Fruit fly (Drosophila melanogaster) whole organism, adult: ENCODE measurements around the gene CG32440.

Experiments used
- CG11617 ChIP-seq: fragments of 200-800 bp; sonication (Bioruptor generic); optimal IDR thresholded peaks from 2 replicates; lab custom pipeline; 2017; ENCODE audit warnings: mild to moderate bottlenecking, missing biosample characterization, missing genetic modification reagents, missing genetic modification characterization
- CG12768 ChIP-seq: fragments of 200-800 bp; sonication (Bioruptor generic); optimal IDR thresholded peaks from 2 replicates; lab custom pipeline; 2017; ENCODE audit warnings: missing biosample characterization, missing genetic modification characterization, mild to moderate bottlenecking, moderate library complexity, missing genetic modification reagents
- CG1620 ChIP-seq: fragments of 200-800 bp; sonication (Bioruptor generic); optimal IDR thresholded peaks from 2 replicates; lab custom pipeline; 2016; ENCODE audit warnings: missing biosample characterization, missing genetic modification characterization
- CG33017 ChIP-seq: fragments of 200-800 bp; sonication (Bioruptor generic); optimal IDR thresholded peaks from 2 replicates; lab custom pipeline; 2018; ENCODE audit warnings: missing biosample characterization, mild to moderate bottlenecking, missing genetic modification characterization, moderate library complexity
- CG5204 ChIP-seq: fragments of 200-800 bp; sonication (Bioruptor generic); optimal IDR thresholded peaks from 2 replicates; lab custom pipeline; 2016; ENCODE audit warnings: missing biosample characterization, missing genetic modification characterization
- cnc ChIP-seq, 2 experiments: fragments of >200 bp; optimal IDR thresholded peaks; 2 replicates each; lab custom pipeline; 2017
- kay ChIP-seq: fragments of 200-800 bp; sonication (Bioruptor generic); peaks from one replicate; lab custom pipeline; 2016; ENCODE audit warnings: missing biosample characterization, missing genetic modification characterization, borderline replicate concordance
- tj ChIP-seq: fragments of 200-800 bp; sonication (Bioruptor generic); optimal IDR thresholded peaks from 3 replicates; lab custom pipeline; 2017; ENCODE audit warnings: missing biosample characterization, mild to moderate bottlenecking, missing genetic modification characterization, moderate library complexity
- toe ChIP-seq: fragments of 200-800 bp; sonication (Bioruptor generic); optimal IDR thresholded peaks from 2 replicates; lab custom pipeline; 2016; ENCODE audit warnings: missing biosample characterization, missing genetic modification characterization

DNA sequence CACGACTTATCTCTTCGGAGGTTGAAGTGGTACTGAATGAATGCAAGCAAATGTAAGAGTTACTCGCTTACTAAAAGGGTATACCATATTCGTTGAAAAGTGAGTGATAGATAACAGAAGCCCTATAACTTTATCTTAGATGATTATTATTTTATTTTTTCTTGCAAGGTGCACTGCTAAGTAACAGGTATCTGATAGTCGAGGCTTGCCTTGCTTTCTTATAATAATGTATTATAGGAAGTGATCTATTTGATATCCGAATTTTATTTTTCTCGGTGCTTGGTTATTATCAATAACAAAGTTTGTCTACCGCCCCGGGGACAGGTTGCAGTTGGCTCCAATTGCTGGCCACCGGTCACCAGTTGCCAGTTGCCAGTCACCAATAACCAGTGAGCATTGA, 11.3 kb downstream of the CG32440 start:
- TF ChIP-seq kay (GFP tag; lab: Kevin White, UChicago), result no peak
- TF ChIP-seq tj (GFP tag; lab: Kevin White, UChicago), result no peak
- no peak for TF ChIP-seq cnc (optimal IDR thresholded peaks at IDR 0.05; lab: Kevin White, UChicago)
- TF ChIP-seq CG11617, result no peak
- TF ChIP-seq CG1620 (GFP tag; lab: Kevin White, UChicago), result no peak
- no peak for TF ChIP-seq toe (GFP tag; lab: Kevin White, UChicago)
- TF ChIP-seq CG12768, result no peak
- no peak for TF ChIP-seq CG5204 (GFP tag; lab: Kevin White, UChicago)
- TF ChIP-seq CG33017 (tag; lab: Kevin White, UChicago), result no peak
